Fruit fly (Drosophila melanogaster) whole organism, prepupa: ENCODE data around the gene CG33262.

Experiments
- Blimp-1 ChIP-seq: fragments of 200-800 bp; sonication (Bioruptor generic); optimal IDR thresholded peaks from 3 replicates; lab custom pipeline; 2017; ENCODE audit warnings: missing biosample characterization, missing genetic modification characterization, mild to moderate bottlenecking, moderate library complexity, missing genetic modification reagents
- CG10631 ChIP-seq: fragments of 200-800 bp; sonication (Bioruptor generic); optimal IDR thresholded peaks from 2 replicates; lab custom pipeline; 2016; ENCODE audit warnings: missing biosample characterization, missing genetic modification characterization
- CG10669 ChIP-seq: fragments of 200-800 bp; sonication (Bioruptor generic); optimal IDR thresholded peaks from 3 replicates; lab custom pipeline; 2018; ENCODE audit warnings: missing biosample characterization, mild to moderate bottlenecking, missing genetic modification characterization, moderate library complexity
- CG11294 ChIP-seq: fragments of 200-800 bp; sonication (Bioruptor generic); IDR thresholded peaks from 2 replicates; pipeline ENCODE4 v1.3.6; 2022; ENCODE audit warnings: missing biosample characterization, missing genetic modification characterization
- CG11762 ChIP-seq: fragments of 200-800 bp; sonication (Bioruptor generic); optimal IDR thresholded peaks from 3 replicates; lab custom pipeline; 2016; ENCODE audit warnings: missing biosample characterization, missing genetic modification characterization; ENCODE audit not compliant: insufficient read depth
- CG15336 ChIP-seq: fragments of 200-800 bp; sonication (Bioruptor generic); IDR thresholded peaks from 2 replicates; pipeline ENCODE4 v1.3.6; 2022; ENCODE audit warnings: missing biosample characterization, missing genetic modification characterization
- CG16779 ChIP-seq: fragments of 200-800 bp; sonication (Bioruptor generic); optimal IDR thresholded peaks from 3 replicates; lab custom pipeline; 2017; ENCODE audit warnings: missing biosample characterization, mild to moderate bottlenecking, missing genetic modification characterization
- CG32006 ChIP-seq: fragments of 200-800 bp; sonication (Bioruptor generic); optimal IDR thresholded peaks from 3 replicates; lab custom pipeline; 2017; ENCODE audit warnings: missing biosample characterization, mild to moderate bottlenecking, missing genetic modification characterization
- CG34406 ChIP-seq: fragments of 200-800 bp; sonication (Bioruptor generic); optimal IDR thresholded peaks from 3 replicates; lab custom pipeline; 2016; ENCODE audit warnings: missing biosample characterization, missing genetic modification characterization
- CG3919 ChIP-seq: fragments of 200-800 bp; sonication (Bioruptor generic); optimal IDR thresholded peaks from 3 replicates; lab custom pipeline; 2016; ENCODE audit warnings: missing biosample characterization, missing genetic modification characterization
- CG4318 ChIP-seq: fragments of 200-800 bp; sonication (Bioruptor generic); optimal IDR thresholded peaks from 3 replicates; lab custom pipeline; 2017; ENCODE audit warnings: missing biosample characterization, mild to moderate bottlenecking, missing genetic modification characterization
- CG6163 ChIP-seq: fragments of 200-800 bp; sonication (Bioruptor generic); IDR thresholded peaks from 3 replicates; pipeline ENCODE4 v1.3.6; 2022; ENCODE audit warnings: missing biosample characterization, missing genetic modification characterization
- CG6276 ChIP-seq: fragments of 200-800 bp; sonication (Bioruptor generic); optimal IDR thresholded peaks from 2 replicates; lab custom pipeline; 2017; ENCODE audit warnings: missing biosample characterization, mild to moderate bottlenecking, missing genetic modification characterization
- CG6792 ChIP-seq: fragments of 200-800 bp; sonication (Bioruptor generic); optimal IDR thresholded peaks from 3 replicates; lab custom pipeline; 2016; ENCODE audit warnings: missing biosample characterization, missing genetic modification characterization
- CG6808 ChIP-seq: fragments of 200-800 bp; sonication (Bioruptor generic); optimal IDR thresholded peaks from 3 replicates; lab custom pipeline; 2017; ENCODE audit warnings: missing biosample characterization, missing genetic modification characterization, mild to moderate bottlenecking, moderate library complexity, missing genetic modification reagents
- CG8119 ChIP-seq: fragments of 200-800 bp; sonication (Bioruptor generic); IDR thresholded peaks from 3 replicates; pipeline ENCODE4 v1.3.6; 2022; ENCODE audit warnings: missing biosample characterization, missing genetic modification characterization
- CG8632 ChIP-seq: fragments of 200-800 bp; sonication (Bioruptor generic); optimal IDR thresholded peaks from 3 replicates; lab custom pipeline; 2016; ENCODE audit warnings: missing biosample characterization, missing genetic modification characterization
- CG9139 ChIP-seq: fragments of 200-800 bp; sonication (Bioruptor generic); optimal IDR thresholded peaks from 3 replicates; lab custom pipeline; 2017; ENCODE audit warnings: missing biosample characterization, mild to moderate bottlenecking, missing genetic modification characterization
- Eip75B ChIP-seq: fragments of 200-800 bp; sonication (Bioruptor generic); optimal IDR thresholded peaks from 3 replicates; lab custom pipeline; 2016; ENCODE audit warnings: missing biosample characterization, missing genetic modification characterization
- Eip78C ChIP-seq: fragments of 200-800 bp; sonication (Bioruptor generic); peaks from one replicate; lab custom pipeline; 2016; ENCODE audit warnings: missing biosample characterization, missing genetic modification characterization
- Ets21C ChIP-seq: fragments of 200-800 bp; sonication (Bioruptor generic); optimal IDR thresholded peaks from 3 replicates; lab custom pipeline; 2016; ENCODE audit warnings: missing biosample characterization, missing genetic modification characterization
- Ets96B ChIP-seq: fragments of 200-800 bp; optimal IDR thresholded peaks from 2 replicates; lab custom pipeline; 2019; ENCODE audit warnings: missing biosample characterization, mild to moderate bottlenecking, missing genetic modification characterization, moderate library complexity
- Hr38 ChIP-seq: sonication (Bioruptor generic); optimal IDR thresholded peaks from 2 replicates; lab custom pipeline; 2016; ENCODE audit warnings: missing biosample characterization, missing genetic modification characterization
- Hr4 ChIP-seq: fragments of 200-800 bp; sonication (Bioruptor generic); optimal IDR thresholded peaks from 3 replicates; lab custom pipeline; 2016; ENCODE audit warnings: missing biosample characterization, missing genetic modification characterization
- Lpt ChIP-seq: fragments of 200-800 bp; sonication (Bioruptor generic); optimal IDR thresholded peaks from 3 replicates; lab custom pipeline; 2016; ENCODE audit warnings: missing biosample characterization, missing genetic modification characterization
- OdsH ChIP-seq: fragments of 200-800 bp; sonication (Bioruptor generic); optimal IDR thresholded peaks from 3 replicates; lab custom pipeline; 2016; ENCODE audit warnings: missing biosample characterization, missing genetic modification characterization
- Sox102F ChIP-seq: fragments of 200-800 bp; sonication (Bioruptor generic); optimal IDR thresholded peaks from 2 replicates; lab custom pipeline; 2016; ENCODE audit warnings: missing biosample characterization, mild to moderate bottlenecking, missing genetic modification characterization
- Sox14 ChIP-seq: fragments of 200-800 bp; sonication (Bioruptor generic); optimal IDR thresholded peaks from 3 replicates; lab custom pipeline; 2016; ENCODE audit warnings: missing biosample characterization, missing genetic modification characterization
- achi ChIP-seq: fragments of 200-800 bp; sonication (Bioruptor generic); optimal IDR thresholded peaks from 3 replicates; lab custom pipeline; 2016; ENCODE audit warnings: missing biosample characterization, missing genetic modification characterization
- acj6 ChIP-seq: fragments of 200-800 bp; sonication (Bioruptor generic); optimal IDR thresholded peaks from 3 replicates; lab custom pipeline; 2016; ENCODE audit warnings: missing biosample characterization, missing genetic modification characterization
- dac ChIP-seq: fragments of 200-800 bp; sonication (Bioruptor generic); optimal IDR thresholded peaks from 2 replicates; lab custom pipeline; 2017; ENCODE audit warnings: missing biosample characterization, mild to moderate bottlenecking, missing genetic modification characterization
- eg ChIP-seq: fragments of 200-800 bp; sonication (Bioruptor generic); IDR thresholded peaks from 3 replicates; pipeline ENCODE4 v1.3.6; 2022; ENCODE audit warnings: missing biosample characterization, missing genetic modification characterization
- esn ChIP-seq: fragments of 200-800 bp; sonication (Bioruptor generic); optimal IDR thresholded peaks from 2 replicates; lab custom pipeline; 2016; ENCODE audit warnings: missing biosample characterization, mild to moderate bottlenecking, missing genetic modification characterization, moderate library complexity
- fd59A ChIP-seq: fragments of 200-800 bp; sonication (Bioruptor generic); optimal IDR thresholded peaks from 2 replicates; lab custom pipeline; 2017; ENCODE audit warnings: missing biosample characterization, mild to moderate bottlenecking, missing genetic modification characterization, missing genetic modification reagents
- net ChIP-seq: fragments of 200-800 bp; sonication (Bioruptor generic); optimal IDR thresholded peaks from 3 replicates; lab custom pipeline; 2016; ENCODE audit warnings: missing biosample characterization, missing genetic modification characterization
- pdm3 ChIP-seq: fragments of 200-800 bp; sonication (Bioruptor generic); optimal IDR thresholded peaks from 3 replicates; lab custom pipeline; 2016; ENCODE audit warnings: missing biosample characterization, missing genetic modification characterization
- salr ChIP-seq, 2 experiments: fragments of 200-800 bp; sonication (Bioruptor generic); optimal IDR thresholded peaks; 3 replicates each; lab custom pipeline; 2016 to 2018; ENCODE audit warnings: missing biosample characterization in 2 of 2, missing genetic modification characterization in 2 of 2, mild to moderate bottlenecking in 1 of 2
- spab ChIP-seq: fragments of 200-800 bp; sonication (Bioruptor generic); optimal IDR thresholded peaks from 2 replicates; lab custom pipeline; 2017; ENCODE audit warnings: missing biosample characterization, mild to moderate bottlenecking, missing genetic modification characterization, missing genetic modification reagents
- svp ChIP-seq: fragments of 200-800 bp; sonication (Bioruptor generic); peaks from one replicate; lab custom pipeline; 2016; ENCODE audit warnings: missing biosample characterization, missing genetic modification characterization
- topi ChIP-seq: fragments of 200-800 bp; sonication (Bioruptor generic); optimal IDR thresholded peaks from 3 replicates; lab custom pipeline; 2016; ENCODE audit warnings: missing biosample characterization, missing genetic modification characterization

CG33262 gene

DNA sequence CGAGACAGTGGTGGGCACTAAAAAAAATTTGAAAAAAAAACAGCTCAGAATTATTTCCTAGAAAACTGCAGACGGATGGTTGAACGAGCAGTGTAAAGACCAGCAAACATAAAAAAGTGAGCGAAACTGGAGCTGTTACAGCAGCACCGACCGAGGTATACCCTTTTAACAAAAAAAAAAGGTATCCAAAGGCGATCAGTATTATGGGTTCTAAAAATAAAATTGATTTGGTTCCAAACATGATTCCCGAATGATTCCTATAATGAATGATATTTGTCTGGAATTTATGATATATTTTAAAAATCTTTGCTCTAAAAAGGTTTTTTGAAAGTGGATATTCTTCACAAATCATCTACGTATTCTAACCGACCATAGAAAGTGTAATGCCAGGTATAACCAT, 42.1 kb downstream of the CG33262 start (continued):
- TF ChIP-seq CG34406 (GFP tag; lab: Kevin White, UChicago) (no peak), CG10669 (peak; percentile 53), fd59A (GFP tag; lab: Kevin White, UChicago) (peak; percentile 70), CG4318 (GFP tag; lab: Kevin White, UChicago) (peak; percentile 13), CG11762 (GFP tag; lab: Kevin White, UChicago) (no peak), CG6808 (peak; percentile 68), salr (GFP tag; optimal IDR thresholded peaks at IDR 0.05; lab: Kevin White, UChicago) (peak in 1 of 2 experiments; percentile 60), CG11294 (no peak), spab (GFP tag; lab: Kevin White, UChicago) (peak; percentile 60), CG9139 (GFP tag; lab: Kevin White, UChicago) (no peak), CG8632 (GFP tag; lab: Kevin White, UChicago) (peak; percentile 13), CG10631 (GFP tag; lab: Kevin White, UChicago) (peak; percentile 67), eg (GFP tag; lab: Robert Waterston, UW) (no peak), pdm3 (GFP tag; lab: Kevin White, UChicago) (peak; percentile 37)
- TF ChIP-seq, all 60 proteins: peak for 26

- TF ChIP-seq CG11762 (GFP tag; lab: Kevin White, UChicago) = no peak
- peak; percentile 3 for TF ChIP-seq Sox102F (GFP tag; lab: Kevin White, UChicago)
- TF ChIP-seq CG6808 = peak; percentile 43
- peak; percentile 56 for TF ChIP-seq CG10631 (GFP tag; lab: Kevin White, UChicago)
- peak; percentile 58 for TF ChIP-seq achi (GFP tag; lab: Kevin White, UChicago)
- TF ChIP-seq CG32006 (GFP tag; lab: Kevin White, UChicago) = peak; percentile 80
- no peak for TF ChIP-seq CG16779 (tag; lab: Kevin White, UChicago)
- TF ChIP-seq Lpt (GFP tag; lab: Kevin White, UChicago) = peak; percentile 50
- TF ChIP-seq Ets21C (GFP tag; lab: Kevin White, UChicago) = no peak
- peak; percentile 73 for TF ChIP-seq Eip78C (GFP tag; lab: Kevin White, UChicago)
- peak; percentile 32 for TF ChIP-seq pdm3 (GFP tag; lab: Kevin White, UChicago)
- peak; percentile 7 for TF ChIP-seq esn (GFP tag; lab: Kevin White, UChicago)
- TF ChIP-seq Blimp-1 (GFP tag; lab: Kevin White, UChicago) = no peak
- peak in 1 of 2 experiments; percentile 47 for TF ChIP-seq salr (GFP tag; optimal IDR thresholded peaks at IDR 0.05; lab: Kevin White, UChicago)
- TF ChIP-seq spab (GFP tag; lab: Kevin White, UChicago) = no peak
- peak; percentile 13 for TF ChIP-seq fd59A (GFP tag; lab: Kevin White, UChicago)
- no peak for TF ChIP-seq topi (GFP tag; lab: Kevin White, UChicago)
- peak; percentile 72; the same call in 2 of the 3 replicates for TF ChIP-seq CG8119 (GFP tag; lab: Robert Waterston, UW)
- 0 out of 3 replicates have a peak, but pooled peaks have one; percentile 14 for TF ChIP-seq CG6163 (GFP tag; lab: Robert Waterston, UW)
- TF ChIP-seq CG3919 = peak; percentile 13
- peak; percentile 2 for TF ChIP-seq CG6792 (GFP tag; lab: Kevin White, UChicago)
- peak; percentile 41 for TF ChIP-seq svp (GFP tag; lab: Kevin White, UChicago)
- TF ChIP-seq CG10669 = peak; percentile 12
- TF ChIP-seq acj6 (GFP tag; lab: Kevin White, UChicago) = peak; percentile 49
- peak; percentile 22 for TF ChIP-seq Eip75B (GFP tag; lab: Kevin White, UChicago)
- TF ChIP-seq net = peak; percentile 13
- no peak for TF ChIP-seq Hr38 (GFP tag; lab: Kevin White, UChicago)
- peak; percentile 31 for TF ChIP-seq CG6276 (GFP tag; lab: Kevin White, UChicago)
- peak; percentile 43 for TF ChIP-seq Sox14 (GFP tag; lab: Kevin White, UChicago)
- TF ChIP-seq Ets96B (tag; lab: Kevin White, UChicago) = peak; percentile 42
- TF ChIP-seq CG4318 (GFP tag; lab: Kevin White, UChicago) = peak; percentile 48
- no peak for TF ChIP-seq CG11294
- peak; percentile 71 for TF ChIP-seq Hr4
- peak; percentile 78 for TF ChIP-seq CG15336 (GFP tag; lab: Robert Waterston, UW)
- peak; percentile 55 for TF ChIP-seq OdsH
- peak; percentile 16 for TF ChIP-seq dac (GFP tag; lab: Kevin White, UChicago)
Observed at dm6 chr3L:13180331-13180730, 44.3 kb downstream of the CG33262 start.
